Worm (Caenorhabditis elegans) whole organism, L4 larva: ENCODE data around the gene Y55F3BL.4.

Source experiments
- F10B5.3 ChIP-seq: sonication (generic microtip); optimal IDR thresholded peaks from 2 replicates; lab custom pipeline; 2016; ENCODE audit warnings: mild to moderate bottlenecking, missing genetic modification characterization, missing compliant biosample characterization
- F26F4.8 ChIP-seq: fragments of 200-800 bp; sonication (Bioruptor generic); conservative IDR thresholded peaks from 2 replicates; pipeline ENCODE4 v1.3.6; 2022; ENCODE audit warnings: missing genetic modification characterization, missing compliant biosample characterization
- Y48G9A.11 ChIP-seq: fragments of 200-800 bp; sonication (Bioruptor generic); IDR thresholded peaks from 2 replicates; pipeline ENCODE4 v1.3.6; 2022; ENCODE audit warnings: missing genetic modification reagents, missing genetic modification characterization, missing compliant biosample characterization
- attf-4 ChIP-seq: sonication (generic microtip); optimal IDR thresholded peaks from 3 replicates; lab custom pipeline; 2017; ENCODE audit warnings: missing biosample characterization, missing genetic modification characterization
- ceh-82 ChIP-seq: sonication (generic microtip); optimal IDR thresholded peaks from 2 replicates; lab custom pipeline; 2017; ENCODE audit warnings: missing biosample characterization, missing genetic modification characterization
- cey-2 ChIP-seq: sonication (generic microtip); optimal IDR thresholded peaks from 3 replicates; lab custom pipeline; 2017; ENCODE audit warnings: missing genetic modification characterization, mild to moderate bottlenecking, missing compliant biosample characterization, antibody characterized with exemption, borderline replicate concordance; ENCODE audit not compliant: insufficient read depth
- daf-16 ChIP-seq, 3 experiments: sonication (generic microtip); optimal IDR thresholded peaks; 2 replicates each; lab custom pipeline; 2016 to 2017; ENCODE audit warnings: missing genetic modification characterization in 3 of 3, missing genetic modification reagents in 3 of 3, mild to moderate bottlenecking in 2 of 3, missing compliant biosample characterization in 2 of 3, missing biosample characterization in 1 of 3, moderate library complexity in 1 of 3
- dmd-6 ChIP-seq: fragments of 200-800 bp; sonication (Bioruptor generic); IDR thresholded peaks from 2 replicates; pipeline ENCODE4 v1.3.6; 2022; ENCODE audit warnings: missing genetic modification reagents, missing genetic modification characterization, missing compliant biosample characterization
- dpl-1 ChIP-seq: fragments of 150-350 bp; optimal IDR thresholded peaks from 2 replicates; lab custom pipeline; 2014; ENCODE audit warnings: missing biosample characterization, missing genetic modification reagents, missing genetic modification characterization
- duxl-1 ChIP-seq: sonication (generic microtip); optimal IDR thresholded peaks from 2 replicates; lab custom pipeline; 2016; ENCODE audit warnings: mild to moderate bottlenecking, missing genetic modification characterization, moderate library complexity, missing compliant biosample characterization; ENCODE audit not compliant: poor library complexity
- dve-1 ChIP-seq: sonication (generic microtip); optimal IDR thresholded peaks from 2 replicates; lab custom pipeline; 2017; ENCODE audit warnings: antibody characterized with exemption, mild to moderate bottlenecking, missing genetic modification characterization, missing compliant biosample characterization; ENCODE audit not compliant: insufficient read depth
- egl-27 ChIP-seq: sonication (generic microtip); optimal IDR thresholded peaks from 3 replicates; lab custom pipeline; 2017; ENCODE audit warnings: missing biosample characterization, missing genetic modification reagents, missing genetic modification characterization
- hlh-11 ChIP-seq: fragments of 200-800 bp; sonication (Bioruptor generic); optimal IDR thresholded peaks from 2 replicates; lab custom pipeline; 2018; ENCODE audit warnings: mild to moderate bottlenecking, missing genetic modification characterization, missing compliant biosample characterization
- hlh-30 ChIP-seq: sonication (generic microtip); optimal IDR thresholded peaks from 2 replicates; lab custom pipeline; 2017; ENCODE audit warnings: antibody characterized with exemption, mild to moderate bottlenecking, missing genetic modification characterization, missing compliant biosample characterization; ENCODE audit not compliant: insufficient read depth
- hmg-1.1 ChIP-seq: fragments of 200-800 bp; sonication (Bioruptor generic); IDR thresholded peaks from 2 replicates; pipeline ENCODE4 v1.3.6; 2022; ENCODE audit warnings: missing genetic modification reagents, missing genetic modification characterization, missing compliant biosample characterization
- lin-13 ChIP-seq: fragments of 150-350 bp; optimal IDR thresholded peaks from 2 replicates; lab custom pipeline; 2014; ENCODE audit warnings: missing biosample characterization, missing genetic modification reagents, missing genetic modification characterization
- lin-29 ChIP-seq: fragments of 200-800 bp; sonication (Bioruptor generic); IDR thresholded peaks from 2 replicates; pipeline ENCODE4 v1.3.6; 2022; ENCODE audit warnings: missing genetic modification reagents, missing genetic modification characterization, missing compliant biosample characterization
- lin-38 ChIP-seq: fragments of 200-800 bp; sonication (Bioruptor generic); IDR thresholded peaks from 2 replicates; pipeline ENCODE4 v1.3.6; 2022; ENCODE audit warnings: missing genetic modification reagents, missing genetic modification characterization, missing compliant biosample characterization
- lin-39 ChIP-seq: fragments of 150-350 bp; optimal IDR thresholded peaks from 2 replicates; lab custom pipeline; 2014; ENCODE audit warnings: missing biosample characterization, missing genetic modification reagents, missing genetic modification characterization
- madf-5 ChIP-seq, 2 experiments: fragments of 200-800 bp; sonication (Bioruptor generic); IDR thresholded peaks; 2 replicates each; pipeline ENCODE4 v1.3.6; 2022; ENCODE audit warnings: missing compliant biosample characterization in 2 of 2, missing genetic modification characterization in 2 of 2
- mxl-3 ChIP-seq: fragments of 200-800 bp; sonication (Bioruptor generic); optimal IDR thresholded peaks from 2 replicates; lab custom pipeline; 2018; ENCODE audit warnings: mild to moderate bottlenecking, missing genetic modification characterization, missing compliant biosample characterization
- nhr-10 ChIP-seq: fragments of 150-350 bp; optimal IDR thresholded peaks from 2 replicates; lab custom pipeline; 2014; ENCODE audit warnings: missing biosample characterization, missing genetic modification characterization
- nhr-11 ChIP-seq: fragments of 150-350 bp; optimal IDR thresholded peaks from 2 replicates; lab custom pipeline; 2014; ENCODE audit warnings: missing biosample characterization, missing genetic modification characterization
- nhr-111 ChIP-seq: fragments of 200-800 bp; sonication (Bioruptor generic); optimal IDR thresholded peaks from 2 replicates; lab custom pipeline; 2018; ENCODE audit warnings: mild to moderate bottlenecking, missing genetic modification characterization, missing compliant biosample characterization
- nhr-28 ChIP-seq: fragments of 150-350 bp; optimal IDR thresholded peaks from 2 replicates; lab custom pipeline; 2014; ENCODE audit warnings: missing biosample characterization, missing genetic modification characterization
- nhr-77 ChIP-seq: fragments of 150-350 bp; optimal IDR thresholded peaks from 2 replicates; lab custom pipeline; 2014; ENCODE audit warnings: missing biosample characterization, missing genetic modification characterization
- pha-4 ChIP-seq, 2 experiments: fragments of 150-350 bp in 1 of 2; fragments of 200-800 bp in 1 of 2; sonication (Bioruptor generic) in 1 of 2; IDR thresholded peaks in 1 of 2; optimal IDR thresholded peaks in 1 of 2; 2 replicates each; pipeline versions ENCODE4 v1.3.6 to Lab custom; 2014 to 2022; ENCODE audit warnings: missing genetic modification characterization in 2 of 2, missing genetic modification reagents in 2 of 2, missing biosample characterization in 1 of 2, missing compliant biosample characterization in 1 of 2
- pqm-1 ChIP-seq: sonication (generic microtip); optimal IDR thresholded peaks from 2 replicates; lab custom pipeline; 2017; ENCODE audit warnings: missing biosample characterization, missing genetic modification characterization
- sdz-12 ChIP-seq: fragments of 200-800 bp; sonication (Bioruptor generic); optimal IDR thresholded peaks from 2 replicates; lab custom pipeline; 2018; ENCODE audit warnings: mild to moderate bottlenecking, missing genetic modification characterization, missing compliant biosample characterization
- spr-1 ChIP-seq: sonication (generic microtip); optimal IDR thresholded peaks from 2 replicates; lab custom pipeline; 2016; ENCODE audit warnings: mild to moderate bottlenecking, missing genetic modification characterization, missing compliant biosample characterization
- unc-130 ChIP-seq: sonication (generic microtip); optimal IDR thresholded peaks from 2 replicates; lab custom pipeline; 2016; ENCODE audit warnings: missing genetic modification reagents, missing genetic modification characterization, missing compliant biosample characterization
- unc-62 ChIP-seq, 3 experiments: fragments of 150-350 bp in 1 of 3; sonication (generic microtip); optimal IDR thresholded peaks in 2 of 3; peaks in 1 of 3; 1 replicate in 1 of 3; 2 replicates in 2 of 3; lab custom pipeline; 2014 to 2017; ENCODE audit warnings: missing biosample characterization in 3 of 3, missing genetic modification characterization in 3 of 3, missing genetic modification reagents in 3 of 3, missing genotype in 1 of 3
- zfp-2 ChIP-seq: sonication (generic microtip); optimal IDR thresholded peaks from 2 replicates; lab custom pipeline; 2016; ENCODE audit warnings: mild to moderate bottlenecking, missing genetic modification characterization, missing compliant biosample characterization
- zfp-3 ChIP-seq: fragments of 200-800 bp; sonication (Bioruptor generic); conservative IDR thresholded peaks from 2 replicates; pipeline ENCODE4 v1.3.6; 2022; ENCODE audit warnings: missing genetic modification reagents, missing genetic modification characterization, missing compliant biosample characterization
- ztf-11 ChIP-seq: fragments of 150-350 bp; optimal IDR thresholded peaks from 2 replicates; lab custom pipeline; 2014; ENCODE audit warnings: missing biosample characterization, missing genetic modification characterization

Y55F3BL.4 gene

ce11 chrIV:854357-855269, 49.7 kb downstream of the Y55F3BL.4 start, which contains the start of the genes lem-4 and Y55F3BR.11 (continued):
- TF ChIP-seq unc-130 (GFP tag; lab: Kevin White, UChicago) (no peak), nhr-11 (tag; lab: Kevin White, UChicago) (no peak), lin-13 (GFP tag; lab: Kevin White, UChicago) (no peak), madf-5 (GFP tag; IDR thresholded peaks at IDR 0.05; lab: Robert Waterston, UW) (no peak), F10B5.3 (tag; lab: Kevin White, UChicago) (no peak), dve-1 (tag; lab: Kevin White, UChicago) (peak; percentile 24), zfp-3 (GFP tag; lab: Robert Waterston, UW) (no peak), lin-39 (tag; lab: Kevin White, UChicago) (no peak), egl-27 (tag; lab: Kevin White, UChicago) (no peak), hlh-11 (tag; lab: Kevin White, UChicago) (no peak), Y48G9A.11 (peak; percentile 96), daf-16 (GFP tag; optimal IDR thresholded peaks at IDR 0.05; lab: Kevin White, UChicago) (no peak), daf-16 (tag; optimal IDR thresholded peaks at IDR 0.05; lab: Kevin White, UChicago) (peak; percentile 44), sdz-12 (GFP tag; lab: Kevin White, UChicago) (no peak), pqm-1 (tag; lab: Kevin White, UChicago) (peak; percentile 30), nhr-77 (tag; lab: Kevin White, UChicago) (no peak), hmg-1.1 (GFP tag; lab: Robert Waterston, UW) (peak; percentile 58; the same call in 1 of the 2 replicates)

ce11 chrIV:855483-855882, 50.6 kb downstream of the Y55F3BL.4 start:
- TF ChIP-seq nhr-111 (GFP tag; lab: Kevin White, UChicago) (no peak), zfp-3 (GFP tag; lab: Robert Waterston, UW) (no peak), cey-2 (tag; lab: Kevin White, UChicago) (no peak), zfp-2 (tag; lab: Kevin White, UChicago) (no peak), lin-38 (peak; percentile 46; the same call in 1 of the 2 replicates), unc-62 (GFP tag; optimal IDR thresholded peaks at IDR 0.05 in 1 of 2; lab: Kevin White, UChicago) (no peak), unc-62 (tag; optimal IDR thresholded peaks at IDR 0.05; lab: Kevin White, UChicago) (no peak), pqm-1 (tag; lab: Kevin White, UChicago) (peak; percentile 79), hlh-11 (tag; lab: Kevin White, UChicago) (peak; percentile 50), ztf-11 (tag; lab: Kevin White, UChicago) (no peak), dpl-1 (GFP tag; lab: Kevin White, UChicago) (no peak), nhr-28 (peak; percentile 59), dmd-6 (GFP tag; lab: Robert Waterston, UW) (peak; percentile 53), egl-27 (tag; lab: Kevin White, UChicago) (no peak), mxl-3 (GFP tag; lab: Kevin White, UChicago) (no peak), dve-1 (tag; lab: Kevin White, UChicago) (peak; percentile 40), attf-4 (tag; lab: Kevin White, UChicago) (no peak), unc-130 (GFP tag; lab: Kevin White, UChicago) (no peak), duxl-1 (no peak), spr-1 (tag; lab: Kevin White, UChicago) (no peak), nhr-10 (tag; lab: Kevin White, UChicago) (no peak), F26F4.8 (GFP tag; lab: Robert Waterston, UW) (no peak), hlh-30 (peak; percentile 54), ceh-82 (tag; lab: Kevin White, UChicago) (no peak), pha-4 (GFP tag; IDR thresholded peaks at IDR 0.05; lab: Robert Waterston, UW) (no peak), pha-4 (tag; optimal IDR thresholded peaks at IDR 0.05; lab: Kevin White, UChicago) (no peak), lin-29 (GFP tag; lab: Robert Waterston, UW) (no peak)
- TF ChIP-seq, all 104 proteins: peak for 7
